Fruit fly (Drosophila melanogaster): Measurements from ENCODE around the gene CG9932.

DNA sequence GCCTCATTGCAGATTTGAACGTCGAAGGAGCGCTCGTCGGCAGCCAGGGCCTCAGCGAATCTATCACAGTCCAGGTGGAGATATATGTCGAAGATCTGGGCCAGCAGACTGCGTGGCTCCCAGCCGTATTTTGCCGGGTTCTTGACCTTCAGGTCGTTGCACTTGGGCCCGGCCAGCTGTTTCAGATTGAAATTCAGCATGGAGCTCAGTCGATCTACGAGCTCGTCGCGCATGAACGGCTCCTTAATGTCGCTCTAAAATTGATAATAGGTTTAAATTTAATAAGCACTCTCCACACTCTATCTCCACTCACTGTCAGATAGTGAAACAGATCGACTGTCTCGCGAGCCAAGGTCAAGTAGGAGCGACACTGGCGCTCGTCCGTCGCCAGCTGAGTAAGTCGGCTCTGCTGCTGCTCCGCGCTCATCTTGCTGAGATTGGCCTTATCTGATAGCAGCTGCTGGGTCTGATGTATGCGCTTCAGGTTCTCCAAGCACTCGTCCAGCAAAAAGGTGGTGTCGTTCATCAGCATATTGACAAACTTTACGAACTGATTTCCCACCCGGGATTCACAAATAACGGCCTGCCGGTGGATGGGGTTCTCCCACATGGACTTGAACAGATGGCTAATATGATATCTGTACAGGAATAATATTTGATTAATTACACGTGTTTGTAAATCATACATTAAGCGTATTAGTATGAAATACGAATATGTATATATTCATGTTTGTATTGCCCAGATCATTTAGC, 45.7 kb downstream of the CG9932 start:
- TF ChIP-seq CTCF (optimal IDR thresholded peaks at IDR 0.05) (no peak), CG8478 (optimal IDR thresholded peaks at IDR 0.05) (no peak)

All from S2 (cell line).